Worm (Caenorhabditis elegans) whole organism, L2 larva: Measurements from ENCODE around the gene Y54G2A.40.

Experiments
- aly-2 ChIP-seq: fragments of 150-350 bp; optimal IDR thresholded peaks from 2 replicates; lab custom pipeline; 2014; ENCODE audit warnings: missing biosample characterization, missing genetic modification characterization
- ama-1 ChIP-seq: fragments of 150-350 bp; optimal IDR thresholded peaks from 2 replicates; lab custom pipeline; 2018; ENCODE audit warnings: inconsistent platforms
- fos-1 ChIP-seq: fragments of 150-350 bp; optimal IDR thresholded peaks from 2 replicates; lab custom pipeline; 2014; ENCODE audit warnings: missing biosample characterization, missing genetic modification characterization
- nhr-12 ChIP-seq: fragments of 150-350 bp; optimal IDR thresholded peaks from 2 replicates; lab custom pipeline; 2014; ENCODE audit warnings: missing biosample characterization, missing genetic modification characterization
- nhr-25 ChIP-seq: fragments of 150-350 bp; sonication (generic microtip); optimal IDR thresholded peaks from 3 replicates; lab custom pipeline; 2014; ENCODE audit warnings: missing biosample characterization, missing genetic modification characterization
- unc-39 ChIP-seq: fragments of 150-350 bp; optimal IDR thresholded peaks from 2 replicates; lab custom pipeline; 2014; ENCODE audit warnings: missing biosample characterization, missing genetic modification characterization

- no peak for TF ChIP-seq nhr-12 (tag; lab: Kevin White, UChicago)
- TF ChIP-seq ama-1 (lab: Kevin White, UChicago), result no peak
- no peak for TF ChIP-seq aly-2 (tag; lab: Kevin White, UChicago)
- TF ChIP-seq fos-1 (tag; lab: Kevin White, UChicago), result no peak
- no peak for TF ChIP-seq unc-39 (tag; lab: Kevin White, UChicago)
- TF ChIP-seq nhr-25 (tag; lab: Kevin White, UChicago), result no peak
These were observed 11.8 kb upstream of the Y54G2A.40 start, which contains the start of gene pudl-2 for ce11 chrIV:2834516-2834915.
